Fruit fly (Drosophila melanogaster): ENCODE results near the gene Trpml.

Gene Trpml

dm6 chr3L:19670492-19670891, 47.6 kb downstream of the Trpml start:
- no peak for TF ChIP-seq CG7045 (GFP tag; optimal IDR thresholded peaks at IDR 0.05)

- TF ChIP-seq CG12768 (GFP tag; optimal IDR thresholded peaks at IDR 0.05) (no peak), CG33017 (tag; optimal IDR thresholded peaks at IDR 0.05) (no peak), kay (GFP tag; ENCODE audit: borderline replicate concordance) (no peak), cic (GFP tag; optimal IDR thresholded peaks at IDR 0.05) (no peak)
Measured at dm6 chr3L:19665059-19665626, 53.0 kb downstream of the Trpml start.
